In the genomic region with DNA sequence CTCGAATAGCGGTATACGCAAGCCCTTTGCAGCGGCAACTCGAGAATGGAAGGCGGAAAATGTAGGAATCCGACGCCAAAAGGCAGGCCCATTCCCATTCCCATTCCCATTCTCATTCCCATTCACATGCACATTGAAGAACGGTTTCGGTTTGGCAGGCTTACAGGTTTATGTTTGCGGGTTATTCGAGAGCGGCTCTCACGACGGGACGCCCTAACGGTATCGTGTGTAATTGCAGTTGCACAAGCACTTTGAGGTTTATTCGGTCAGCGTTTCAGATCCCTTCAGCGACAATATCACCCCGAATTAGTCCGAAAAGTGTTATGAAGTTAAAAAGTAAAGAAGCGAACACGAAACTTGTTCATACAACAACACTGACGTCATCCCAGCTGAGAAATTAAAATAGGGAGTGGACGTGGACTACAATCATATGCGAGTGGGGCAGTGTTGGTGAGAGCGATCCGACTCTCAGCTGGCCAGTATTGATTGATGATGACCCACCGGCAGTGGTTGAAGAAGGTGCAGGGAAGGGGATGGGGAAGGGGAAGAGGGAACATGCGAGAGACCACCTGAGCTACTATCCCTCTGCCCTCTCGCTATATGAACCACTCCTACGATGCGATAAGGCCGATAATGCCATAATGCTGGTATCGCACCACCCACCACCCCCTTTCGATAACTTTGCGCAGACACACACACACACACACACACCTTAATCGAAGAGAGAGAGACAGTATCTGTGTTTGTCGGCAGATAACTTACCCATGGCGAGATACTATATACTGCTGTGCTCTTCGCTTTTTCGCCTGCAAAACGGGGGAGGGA, we compare ENCODE assay signal across 1 fruit fly cellular context.
TF ChIP-seq lines count a peak whose summit lies in the region.

No protein-coding gene starts in this region.

TF ChIP-seq in whole organism, embryonic, 481 proteins besides CTCF, POLR2A, EP300 and RAD21 (continued from another document):
- TF ChIP-seq CG13123 (GFP tag; optimal IDR thresholded peaks at IDR 0.05; lab: Kevin White, UChicago) = no peak
- TF ChIP-seq gem (tag; optimal IDR thresholded peaks at IDR 0.05; lab: Kevin White, UChicago) = no peak
- no peak for TF ChIP-seq CG9932 (GFP tag; IDR thresholded peaks at IDR 0.05; lab: Robert Waterston, UW)
- no peak for TF ChIP-seq unpg (GFP tag; optimal IDR thresholded peaks at IDR 0.05; lab: Kevin White, UChicago)
- no peak for TF ChIP-seq Max (GFP tag; optimal IDR thresholded peaks at IDR 0.05; lab: Kevin White, UChicago)
- TF ChIP-seq shn (GFP tag; optimal IDR thresholded peaks at IDR 0.05; lab: Kevin White, UChicago) = no peak
- TF ChIP-seq run (tag; optimal IDR thresholded peaks at IDR 0.05; lab: Kevin White, UChicago) = no peak
- TF ChIP-seq stwl (tag; optimal IDR thresholded peaks at IDR 0.05; lab: Kevin White, UChicago) = peak; percentile 1
- TF ChIP-seq CG6254 (GFP tag; optimal IDR thresholded peaks at IDR 0.05; lab: Kevin White, UChicago) = no peak
- no peak for TF ChIP-seq CG2199 (GFP tag; IDR thresholded peaks at IDR 0.05; lab: Robert Waterston, UW)
- no peak for TF ChIP-seq lola (GFP tag; optimal IDR thresholded peaks at IDR 0.05; lab: Kevin White, UChicago)
- TF ChIP-seq CG3163 (GFP tag; optimal IDR thresholded peaks at IDR 0.05; lab: Kevin White, UChicago) = peak; percentile 10
- TF ChIP-seq Stat92E (GFP tag; optimal IDR thresholded peaks at IDR 0.05; lab: Kevin White, UChicago) = no peak
- no peak for TF ChIP-seq Poxn (GFP tag; IDR thresholded peaks at IDR 0.05; lab: Robert Waterston, UW)
- TF ChIP-seq CG4854 (GFP tag; optimal IDR thresholded peaks at IDR 0.05; lab: Kevin White, UChicago) = no peak
- TF ChIP-seq Fer1 (GFP tag; optimal IDR thresholded peaks at IDR 0.05; lab: Kevin White, UChicago) = no peak
- TF ChIP-seq az2 (GFP tag; optimal IDR thresholded peaks at IDR 0.05; lab: Kevin White, UChicago) = no peak
- TF ChIP-seq CG1647 (GFP tag; optimal IDR thresholded peaks at IDR 0.05; lab: Kevin White, UChicago) = no peak
- TF ChIP-seq seq (GFP tag; IDR thresholded peaks at IDR 0.05; lab: Robert Waterston, UW) = no peak
- no peak for TF ChIP-seq Awh (GFP tag; IDR thresholded peaks at IDR 0.05; lab: Robert Waterston, UW)
- TF ChIP-seq CG31365 (tag; optimal IDR thresholded peaks at IDR 0.05; lab: Kevin White, UChicago) = no peak
- TF ChIP-seq Nf-YC (tag; optimal IDR thresholded peaks at IDR 0.05; lab: Kevin White, UChicago) = no peak
- TF ChIP-seq CG6683 (GFP tag; optimal IDR thresholded peaks at IDR 0.05; lab: Kevin White, UChicago) = no peak
- TF ChIP-seq CG10366 (GFP tag; IDR thresholded peaks at IDR 0.05; lab: Robert Waterston, UW) = no peak
- no peak for TF ChIP-seq bcd (GFP tag; optimal IDR thresholded peaks at IDR 0.05; lab: Kevin White, UChicago)
- TF ChIP-seq CG32772 (GFP tag; IDR thresholded peaks at IDR 0.05; lab: Robert Waterston, UW) = no peak
- TF ChIP-seq CG10147 (GFP tag; optimal IDR thresholded peaks at IDR 0.05; lab: Kevin White, UChicago) = no peak
- no peak for TF ChIP-seq CG10959 (GFP tag; IDR thresholded peaks at IDR 0.05; lab: Robert Waterston, UW)
- TF ChIP-seq Optix (GFP tag; IDR thresholded peaks at IDR 0.05; lab: Robert Waterston, UW) = no peak
- no peak for TF ChIP-seq hth (optimal IDR thresholded peaks at IDR 0.05; lab: Kevin White, UChicago)
- peak; percentile 58 for TF ChIP-seq B-H2 (GFP tag; optimal IDR thresholded peaks at IDR 0.05; lab: Kevin White, UChicago)
- TF ChIP-seq H15 (GFP tag; IDR thresholded peaks at IDR 0.05; lab: Robert Waterston, UW) = no peak
- TF ChIP-seq CG2712 (tag; optimal IDR thresholded peaks at IDR 0.05; lab: Kevin White, UChicago) = no peak
- no peak for TF ChIP-seq CG18011 (GFP tag; optimal IDR thresholded peaks at IDR 0.05; lab: Kevin White, UChicago)
- no peak for TF ChIP-seq CG18764 (GFP tag; optimal IDR thresholded peaks at IDR 0.05; lab: Kevin White, UChicago)
- TF ChIP-seq zfh2 (GFP tag; optimal IDR thresholded peaks at IDR 0.05; lab: Kevin White, UChicago) = no peak
- no peak for TF ChIP-seq usp (GFP tag; optimal IDR thresholded peaks at IDR 0.05; lab: Kevin White, UChicago)
- TF ChIP-seq Ada2b (GFP tag; IDR thresholded peaks at IDR 0.05; lab: Robert Waterston, UW) = no peak
- TF ChIP-seq hkb (optimal IDR thresholded peaks at IDR 0.05; lab: Kevin White, UChicago) = no peak
- TF ChIP-seq hkb (GFP tag; IDR thresholded peaks at IDR 0.05; lab: Robert Waterston, UW) = no peak
- TF ChIP-seq twi (tag; optimal IDR thresholded peaks at IDR 0.05; lab: Kevin White, UChicago) = no peak
- TF ChIP-seq CG33557 (GFP tag; optimal IDR thresholded peaks at IDR 0.05; lab: Kevin White, UChicago) = no peak
- TF ChIP-seq NK7.1 (GFP tag; optimal IDR thresholded peaks at IDR 0.05; lab: Kevin White, UChicago) = no peak
- no peak for TF ChIP-seq phol (tag; optimal IDR thresholded peaks at IDR 0.05; lab: Kevin White, UChicago)
- no peak for TF ChIP-seq Hand (GFP tag; optimal IDR thresholded peaks at IDR 0.05; lab: Kevin White, UChicago)
- TF ChIP-seq CG8290 (GFP tag; optimal IDR thresholded peaks at IDR 0.05; lab: Kevin White, UChicago) = no peak
- TF ChIP-seq CG8290 (tag; optimal IDR thresholded peaks at IDR 0.05; lab: Kevin White, UChicago) = peak in 1 of 2 experiments; percentile 62
- TF ChIP-seq D (optimal IDR thresholded peaks at IDR 0.05; lab: Kevin White, UChicago) = no peak
- TF ChIP-seq D (GFP tag; optimal IDR thresholded peaks at IDR 0.05; lab: Kevin White, UChicago) = no peak
- no peak for TF ChIP-seq CG4424 (GFP tag; optimal IDR thresholded peaks at IDR 0.05; lab: Kevin White, UChicago)
- no peak for TF ChIP-seq CG1233 (GFP tag; optimal IDR thresholded peaks at IDR 0.05; lab: Kevin White, UChicago)
- no peak for TF ChIP-seq CG14014 (GFP tag; IDR thresholded peaks at IDR 0.05; lab: Robert Waterston, UW)
- TF ChIP-seq zfh1 (GFP tag; IDR thresholded peaks at IDR 0.05; lab: Robert Waterston, UW) = no peak
- TF ChIP-seq Pdp1 (GFP tag; optimal IDR thresholded peaks at IDR 0.05; lab: Kevin White, UChicago) = peak in 1 of 2 experiments; percentile 82
- no peak for TF ChIP-seq Ssrp (tag; optimal IDR thresholded peaks at IDR 0.05; lab: Kevin White, UChicago)
- no peak for TF ChIP-seq Atf6 (GFP tag; IDR thresholded peaks at IDR 0.05; lab: Robert Waterston, UW)
- no peak for TF ChIP-seq CG11696 (GFP tag; IDR thresholded peaks at IDR 0.05; lab: Robert Waterston, UW)
- no peak for TF ChIP-seq CG8924 (tag; optimal IDR thresholded peaks at IDR 0.05; lab: Kevin White, UChicago)
- TF ChIP-seq CG15479 (GFP tag; optimal IDR thresholded peaks at IDR 0.05; lab: Kevin White, UChicago) = peak; percentile 91
- TF ChIP-seq dmrt99B (tag; optimal IDR thresholded peaks at IDR 0.05; lab: Kevin White, UChicago) = no peak
- TF ChIP-seq kah (GFP tag; optimal IDR thresholded peaks at IDR 0.05; lab: Kevin White, UChicago) = peak; percentile 62
- TF ChIP-seq CG10565 (GFP tag; optimal IDR thresholded peaks at IDR 0.05; lab: Kevin White, UChicago) = no peak
- no peak for TF ChIP-seq CG30403 (GFP tag; optimal IDR thresholded peaks at IDR 0.05; lab: Kevin White, UChicago)
- TF ChIP-seq CG3281 (GFP tag; optimal IDR thresholded peaks at IDR 0.05; lab: Kevin White, UChicago) = no peak
- no peak for TF ChIP-seq dpn (GFP tag; optimal IDR thresholded peaks at IDR 0.05; lab: Kevin White, UChicago)
- no peak for TF ChIP-seq HLHmδ (GFP tag; optimal IDR thresholded peaks at IDR 0.05; lab: Kevin White, UChicago)
- TF ChIP-seq CG12104 (GFP tag; optimal IDR thresholded peaks at IDR 0.05; lab: Kevin White, UChicago) = no peak
- TF ChIP-seq tin (GFP tag; optimal IDR thresholded peaks at IDR 0.05; lab: Kevin White, UChicago) = no peak
- no peak for TF ChIP-seq ap (GFP tag; IDR thresholded peaks at IDR 0.05; lab: Robert Waterston, UW)
- no peak for TF ChIP-seq esg (GFP tag; conservative IDR thresholded peaks at IDR 0.05; lab: Robert Waterston, UW)
- no peak for TF ChIP-seq CG34224 (GFP tag; IDR thresholded peaks at IDR 0.05; lab: Robert Waterston, UW; ENCODE audit: partially characterized antibody)
- TF ChIP-seq Hmr (GFP tag; optimal IDR thresholded peaks at IDR 0.05; lab: Kevin White, UChicago) = peak; percentile 66
